Worm (Caenorhabditis elegans): Measurements from ENCODE around the gene F26F4.9.

DNA sequence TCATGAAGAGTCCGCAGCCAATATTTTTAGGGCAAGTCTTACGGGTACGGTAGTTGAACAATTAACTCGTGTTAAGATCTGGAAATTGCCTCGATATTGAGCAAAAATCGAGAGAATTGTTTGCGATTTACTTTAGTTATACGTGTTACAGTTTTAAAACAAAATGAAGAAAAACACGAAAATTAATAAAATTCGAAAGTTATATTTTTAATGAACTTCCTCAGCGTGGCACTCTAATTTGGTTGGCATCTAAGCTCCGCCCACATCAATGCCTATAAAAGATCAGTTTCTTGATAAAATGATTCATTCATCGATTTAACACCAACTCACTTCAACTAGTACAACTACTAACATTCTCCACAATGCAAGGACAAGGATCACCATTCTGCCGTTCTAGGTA lies 41.8 kb downstream of the F26F4.9 start, which contains the start of gene gipc-1:
- TF ChIP-seq pag-3 (tag; optimal IDR thresholded peaks at IDR 0.05; ENCODE audit: borderline replicate concordance), result no peak
- no peak for TF ChIP-seq nhr-11 (tag; optimal IDR thresholded peaks at IDR 0.05)
- no peak for TF ChIP-seq elt-2 (tag; optimal IDR thresholded peaks at IDR 0.05)

Measured in whole organism, late embryonic.